Worm (Caenorhabditis elegans): Measurements from ENCODE around the gene srx-85.

The srx-85 gene

ce11 chrV:11562643-11563042 is 10.2 kb downstream of the srx-85 start, which contains the start of gene srx-86:
TSS of gene srx-86 (plus strand) at chrV:11562943.
- no peak for TF ChIP-seq unc-62 (GFP tag; optimal IDR thresholded peaks at IDR 0.05)

ce11 chrV:11564573-11564972 is 12.1 kb downstream of the srx-85 start, which contains the start of gene srx-87:
TSS of gene srx-87 (plus strand) at chrV:11564873.
- no peak for TF ChIP-seq unc-62 (GFP tag; optimal IDR thresholded peaks at IDR 0.05)

ce11 chrV:11570169-11570651 is 17.7 kb downstream of the srx-85 start, which contains the start of the genes nhr-101 and pms-2:
TSS of gene nhr-101 (plus strand) at chrV:11570476.
TSS of gene pms-2 (minus strand) at chrV:11570601.
- no peak for TF ChIP-seq unc-62 (GFP tag; optimal IDR thresholded peaks at IDR 0.05)

ce11 chrV:11572803-11573490 is 20.5 kb downstream of the srx-85 start, which contains the start of the genes H12C20.7 and nhr-68:
TSS of gene H12C20.7 (minus strand) at chrV:11572990.
TSS of gene nhr-68 (plus strand) at chrV:11573440.
- no peak for TF ChIP-seq unc-62 (GFP tag; optimal IDR thresholded peaks at IDR 0.05)

- TF ChIP-seq unc-62 (GFP tag; optimal IDR thresholded peaks at IDR 0.05): no peak
Observed at ce11 chrV:11574563-11574962, 22.1 kb downstream of the srx-85 start.

- TF ChIP-seq unc-62 (GFP tag; optimal IDR thresholded peaks at IDR 0.05): no peak
Observed at ce11 chrV:11580826-11581225, 28.3 kb downstream of the srx-85 start, which contains the start of gene srx-90. TSS of gene srx-90 (plus strand) at chrV:11581126.

- TF ChIP-seq unc-62 (GFP tag; optimal IDR thresholded peaks at IDR 0.05): no peak
Observed at ce11 chrV:11583212-11583611, 30.7 kb downstream of the srx-85 start, which contains the start of gene srx-88. TSS of gene srx-88 (plus strand) at chrV:11583512.

- no peak for TF ChIP-seq unc-62 (GFP tag; optimal IDR thresholded peaks at IDR 0.05)
Observed at ce11 chrV:11585122-11585521, 32.6 kb downstream of the srx-85 start.

ce11 chrV:11589433-11589832 is 37.0 kb downstream of the srx-85 start, which contains the start of gene srx-82:
TSS of gene srx-82 (plus strand) at chrV:11589733.
- no peak for TF ChIP-seq unc-62 (GFP tag; optimal IDR thresholded peaks at IDR 0.05)

- TF ChIP-seq unc-62 (GFP tag; optimal IDR thresholded peaks at IDR 0.05): no peak
Observed at ce11 chrV:11593427-11593826, 40.9 kb downstream of the srx-85 start, which contains the start of gene srx-80. TSS of gene srx-80 (plus strand) at chrV:11593727.

ce11 chrV:11593888-11594287 is 41.4 kb downstream of the srx-85 start:
- TF ChIP-seq unc-62 (GFP tag; optimal IDR thresholded peaks at IDR 0.05): no peak

- no peak for TF ChIP-seq unc-62 (GFP tag; optimal IDR thresholded peaks at IDR 0.05)
Observed at ce11 chrV:11598807-11599206, 46.3 kb downstream of the srx-85 start, which contains the start of gene srx-84. TSS of gene srx-84 (plus strand) at chrV:11599107.

- no peak for TF ChIP-seq unc-62 (GFP tag; optimal IDR thresholded peaks at IDR 0.05)
Observed at ce11 chrV:11600800-11601199, 48.3 kb downstream of the srx-85 start, which contains the start of gene F35B12.9. TSS of gene F35B12.9 (plus strand) at chrV:11601171.
